Fruit fly (Drosophila melanogaster) whole organism, embryonic: ENCODE results near the gene Cont.

Source experiments
- Abd-B ChIP-seq: fragments of 200-800 bp; sonication (Bioruptor generic); optimal IDR thresholded peaks from 2 replicates; lab custom pipeline; 2018; ENCODE audit warnings: missing biosample characterization, mild to moderate bottlenecking, missing genetic modification characterization, moderate library complexity
- CG10209 ChIP-seq: fragments of 200-800 bp; sonication (Bioruptor generic); optimal IDR thresholded peaks from 3 replicates; lab custom pipeline; 2017; ENCODE audit warnings: missing biosample characterization, mild to moderate bottlenecking, missing genetic modification characterization, missing genetic modification reagents
- CG1024 ChIP-seq: fragments of 200-800 bp; sonication (Bioruptor generic); IDR thresholded peaks from 2 replicates; pipeline ENCODE4 v1.3.6; 2022; ENCODE audit warnings: missing biosample characterization, missing genetic modification characterization
- CG10654 ChIP-seq: fragments of 200-800 bp; sonication (Bioruptor generic); optimal IDR thresholded peaks from 2 replicates; lab custom pipeline; 2016; ENCODE audit warnings: missing biosample characterization, missing genetic modification characterization
- CG1233 ChIP-seq: fragments of 200-800 bp; sonication (Bioruptor generic); optimal IDR thresholded peaks from 4 replicates; lab custom pipeline; 2018; ENCODE audit warnings: missing biosample characterization, mild to moderate bottlenecking, missing genetic modification characterization
- CG12659 ChIP-seq: fragments of 200-800 bp; sonication (Bioruptor generic); optimal IDR thresholded peaks from 3 replicates; lab custom pipeline; 2017; ENCODE audit warnings: mild to moderate bottlenecking, missing biosample characterization, missing genetic modification reagents, missing genetic modification characterization
- CG13775 ChIP-seq: fragments of 200-800 bp; sonication (Bioruptor generic); optimal IDR thresholded peaks from 3 replicates; lab custom pipeline; 2017; ENCODE audit warnings: missing biosample characterization, mild to moderate bottlenecking, missing genetic modification characterization
- CG14710 ChIP-seq: fragments of 200-800 bp; sonication (Bioruptor generic); optimal IDR thresholded peaks from 3 replicates; lab custom pipeline; 2019; ENCODE audit warnings: missing biosample characterization, mild to moderate bottlenecking, missing genetic modification characterization, moderate library complexity
- CG15073 ChIP-seq: fragments of 200-800 bp; sonication (Bioruptor generic); optimal IDR thresholded peaks from 2 replicates; lab custom pipeline; 2016; ENCODE audit warnings: missing biosample characterization, missing genetic modification characterization
- CG15601 ChIP-seq: fragments of 200-800 bp; sonication (Bioruptor generic); optimal IDR thresholded peaks from 3 replicates; lab custom pipeline; 2019; ENCODE audit warnings: missing biosample characterization, mild to moderate bottlenecking, missing genetic modification characterization, moderate library complexity
- CG17802 ChIP-seq: fragments of 200-800 bp; sonication (Bioruptor generic); optimal IDR thresholded peaks from 2 replicates; lab custom pipeline; 2018; ENCODE audit warnings: missing biosample characterization, mild to moderate bottlenecking, missing genetic modification characterization, moderate library complexity
- CG18764 ChIP-seq: fragments of 200-800 bp; sonication (Bioruptor generic); optimal IDR thresholded peaks from 3 replicates; lab custom pipeline; 2016; ENCODE audit warnings: missing biosample characterization, missing genetic modification characterization
- CG2120 ChIP-seq: fragments of 200-800 bp; sonication (Bioruptor generic); optimal IDR thresholded peaks from 3 replicates; lab custom pipeline; 2016; ENCODE audit warnings: missing biosample characterization, missing genetic modification characterization
- CG31388 ChIP-seq: fragments of 200-800 bp; sonication (Bioruptor generic); optimal IDR thresholded peaks from 2 replicates; lab custom pipeline; 2016; ENCODE audit warnings: missing biosample characterization, missing genetic modification characterization
- CG31441 ChIP-seq: fragments of 200-800 bp; sonication (Bioruptor generic); IDR thresholded peaks from 2 replicates; pipeline ENCODE4 v1.3.6; 2022; ENCODE audit warnings: missing biosample characterization, missing genetic modification characterization
- CG4617 ChIP-seq: fragments of 200-800 bp; sonication (Bioruptor generic); optimal IDR thresholded peaks from 3 replicates; lab custom pipeline; 2016; ENCODE audit warnings: missing biosample characterization, missing genetic modification characterization, borderline replicate concordance
- CG4820 ChIP-seq: fragments of 200-800 bp; sonication (Bioruptor generic); optimal IDR thresholded peaks from 3 replicates; lab custom pipeline; 2016; ENCODE audit warnings: missing biosample characterization, missing genetic modification characterization
- CG6854 ChIP-seq: fragments of 200-800 bp; sonication (Bioruptor generic); optimal IDR thresholded peaks from 3 replicates; lab custom pipeline; 2017; ENCODE audit warnings: missing biosample characterization, mild to moderate bottlenecking, missing genetic modification characterization
- CG7357 ChIP-seq: fragments of 200-800 bp; sonication (Bioruptor generic); IDR thresholded peaks from 3 replicates; pipeline ENCODE4 v1.3.6; 2022; ENCODE audit warnings: missing biosample characterization, missing genetic modification characterization
- CG9727 ChIP-seq: fragments of 200-800 bp; sonication (Bioruptor generic); optimal IDR thresholded peaks from 3 replicates; lab custom pipeline; 2017; ENCODE audit warnings: missing biosample characterization, mild to moderate bottlenecking, missing genetic modification characterization
- CG9817 ChIP-seq: fragments of 200-800 bp; sonication (Bioruptor generic); optimal IDR thresholded peaks from 2 replicates; lab custom pipeline; 2018; ENCODE audit warnings: missing biosample characterization, mild to moderate bottlenecking, missing genetic modification characterization, moderate library complexity
- Dll ChIP-seq: fragments of 200-800 bp; sonication (Bioruptor generic); IDR thresholded peaks from 4 replicates; pipeline ENCODE4 v1.3.6; 2022; ENCODE audit warnings: missing biosample characterization, missing genetic modification characterization; ENCODE audit not compliant: partially characterized antibody
- Elba2 ChIP-seq: fragments of 200-800 bp; sonication (Bioruptor generic); optimal IDR thresholded peaks from 3 replicates; lab custom pipeline; 2016; ENCODE audit warnings: missing biosample characterization, missing genetic modification characterization
- Ets65A ChIP-seq: fragments of 200-800 bp; sonication (Bioruptor generic); peaks from one replicate; lab custom pipeline; 2016; ENCODE audit warnings: missing biosample characterization, missing genetic modification characterization
- Jarid2 ChIP-seq: fragments of 200-800 bp; sonication (Bioruptor generic); optimal IDR thresholded peaks from 3 replicates; lab custom pipeline; 2017; ENCODE audit warnings: mild to moderate bottlenecking, missing biosample characterization, missing genetic modification reagents, missing genetic modification characterization
- NFAT ChIP-seq: fragments of 200-800 bp; sonication (Bioruptor generic); IDR thresholded peaks from 2 replicates; pipeline ENCODE4 v1.3.6; 2022; ENCODE audit warnings: missing biosample characterization, missing genetic modification characterization
- Optix ChIP-seq: fragments of 200-800 bp; sonication (Bioruptor generic); IDR thresholded peaks from 3 replicates; pipeline ENCODE4 v1.3.6; 2022; ENCODE audit warnings: missing biosample characterization, missing genetic modification characterization
- Sin3A ChIP-seq: fragments of >200 bp; optimal IDR thresholded peaks from 2 replicates; lab custom pipeline; 2018
- Sox100B ChIP-seq: fragments of 200-800 bp; sonication (Bioruptor generic); optimal IDR thresholded peaks from 3 replicates; lab custom pipeline; 2018; ENCODE audit warnings: missing biosample characterization, mild to moderate bottlenecking, missing genetic modification characterization
- Ssrp ChIP-seq: fragments of 200-800 bp; sonication (Bioruptor generic); optimal IDR thresholded peaks from 2 replicates; lab custom pipeline; 2018; ENCODE audit warnings: missing biosample characterization, mild to moderate bottlenecking, missing genetic modification characterization, moderate library complexity
- Xbp1 ChIP-seq: fragments of 200-800 bp; sonication (Bioruptor generic); optimal IDR thresholded peaks from 3 replicates; lab custom pipeline; 2016; ENCODE audit warnings: missing biosample characterization, mild to moderate bottlenecking, missing genetic modification characterization
- cg ChIP-seq: fragments of 200-800 bp; sonication (Bioruptor generic); optimal IDR thresholded peaks from 3 replicates; lab custom pipeline; 2019; ENCODE audit warnings: missing biosample characterization, mild to moderate bottlenecking, missing genetic modification characterization, moderate library complexity
- dm ChIP-seq: fragments of 200-800 bp; sonication (Bioruptor generic); optimal IDR thresholded peaks from 3 replicates; lab custom pipeline; 2016; ENCODE audit warnings: missing biosample characterization, missing genetic modification characterization
- emc ChIP-seq: fragments of 200-800 bp; sonication (Bioruptor generic); optimal IDR thresholded peaks from 2 replicates; lab custom pipeline; 2016; ENCODE audit warnings: missing biosample characterization, missing genetic modification characterization
- fd3F ChIP-seq: fragments of 200-800 bp; sonication (Bioruptor generic); optimal IDR thresholded peaks from 2 replicates; lab custom pipeline; 2018; ENCODE audit warnings: missing biosample characterization, mild to moderate bottlenecking, missing genetic modification characterization, moderate library complexity
- gem ChIP-seq: fragments of 200-800 bp; sonication (Bioruptor generic); optimal IDR thresholded peaks from 2 replicates; lab custom pipeline; 2019; ENCODE audit warnings: missing biosample characterization, mild to moderate bottlenecking, missing genetic modification characterization, moderate library complexity
- h ChIP-seq: fragments of >200 bp; optimal IDR thresholded peaks from 2 replicates; lab custom pipeline; 2017
- ind ChIP-seq: fragments of 200-800 bp; sonication (Bioruptor generic); optimal IDR thresholded peaks from 3 replicates; lab custom pipeline; 2016; ENCODE audit warnings: missing biosample characterization, missing genetic modification characterization
- insv ChIP-seq, 2 experiments: fragments of 200-800 bp; sonication (Bioruptor generic); optimal IDR thresholded peaks; 3 replicates each; lab custom pipeline; 2016 to 2018; ENCODE audit warnings: missing biosample characterization in 2 of 2, missing genetic modification characterization in 2 of 2
- jing ChIP-seq: fragments of 200-800 bp; sonication (Bioruptor generic); optimal IDR thresholded peaks from 2 replicates; lab custom pipeline; 2018; ENCODE audit warnings: missing biosample characterization, mild to moderate bottlenecking, missing genetic modification characterization
- phol ChIP-seq: fragments of 200-800 bp; sonication (Bioruptor generic); optimal IDR thresholded peaks from 3 replicates; lab custom pipeline; 2018; ENCODE audit warnings: missing biosample characterization, mild to moderate bottlenecking, missing genetic modification characterization, moderate library complexity
- prd ChIP-seq, 3 experiments: fragments of >200 bp in 2 of 3; fragments of 200-800 bp in 1 of 3; sonication (Bioruptor generic) in 1 of 3; optimal IDR thresholded peaks in 2 of 3; IDR thresholded peaks in 1 of 3; 2 replicates in 2 of 3; 3 replicates in 1 of 3; pipeline versions ENCODE4 v1.3.6 to Lab custom; 2017 to 2022; ENCODE audit warnings: missing biosample characterization in 1 of 3, missing genetic modification characterization in 1 of 3
- slbo ChIP-seq: fragments of 200-800 bp; sonication (Bioruptor generic); IDR thresholded peaks from 2 replicates; pipeline ENCODE4 v1.3.6; 2022; ENCODE audit warnings: missing biosample characterization, missing genetic modification characterization
- ssp ChIP-seq: fragments of 200-800 bp; sonication (Bioruptor generic); IDR thresholded peaks from 2 replicates; pipeline ENCODE4 v1.3.6; 2022; ENCODE audit warnings: missing biosample characterization, missing genetic modification characterization
- tin ChIP-seq: fragments of 200-800 bp; sonication (Bioruptor generic); optimal IDR thresholded peaks from 3 replicates; lab custom pipeline; 2016; ENCODE audit warnings: missing biosample characterization, missing genetic modification characterization
- tna ChIP-seq: fragments of 200-800 bp; sonication (Bioruptor generic); IDR thresholded peaks from 2 replicates; pipeline ENCODE4 v1.3.6; 2022; ENCODE audit warnings: missing biosample characterization, missing genetic modification characterization; ENCODE audit not compliant: partially characterized antibody
- unc-4 ChIP-seq: fragments of 200-800 bp; sonication (Bioruptor generic); IDR thresholded peaks from 2 replicates; pipeline ENCODE4 v1.3.6; 2022; ENCODE audit warnings: missing biosample characterization, missing genetic modification characterization; ENCODE audit not compliant: partially characterized antibody
- vfl ChIP-seq: fragments of 200-800 bp; sonication (Bioruptor generic); optimal IDR thresholded peaks from 2 replicates; lab custom pipeline; 2016; ENCODE audit warnings: missing biosample characterization, missing genetic modification characterization
- zf30C ChIP-seq: fragments of 200-800 bp; sonication (Bioruptor generic); optimal IDR thresholded peaks from 3 replicates; lab custom pipeline; 2018; ENCODE audit warnings: missing biosample characterization, mild to moderate bottlenecking, missing genetic modification characterization

The Cont gene

dm6 chr3R:4399810-4400496, 18.8 kb downstream of the Cont start (continued):
- TF ChIP-seq cg (GFP tag; lab: Kevin White, UChicago), result no peak
- no peak for TF ChIP-seq Elba2 (GFP tag; lab: Kevin White, UChicago)
- TF ChIP-seq CG1024 (GFP tag; lab: Robert Waterston, UW), result peak; percentile 96
- TF ChIP-seq CG18764 (GFP tag; lab: Kevin White, UChicago), result peak; percentile 64
- TF ChIP-seq Xbp1 (GFP tag; lab: Kevin White, UChicago), result peak; percentile 34
- TF ChIP-seq ssp, result peak; percentile 98
- peak; percentile 18 for TF ChIP-seq ind (GFP tag; lab: Kevin White, UChicago)
- TF ChIP-seq CG9817 (tag; lab: Kevin White, UChicago), result peak; percentile 5
- peak; percentile 12 for TF ChIP-seq CG15601 (tag; lab: Kevin White, UChicago)
- peak; percentile 61 for TF ChIP-seq slbo
- TF ChIP-seq h (lab: Kevin White, UChicago), result no peak
- no peak for TF ChIP-seq emc
- peak; percentile 55; the same call in 1 of the 2 replicates for TF ChIP-seq CG31441 (GFP tag; lab: Robert Waterston, UW)
- peak; percentile 4 for TF ChIP-seq Sin3A
- TF ChIP-seq prd (optimal IDR thresholded peaks at IDR 0.05; lab: Kevin White, UChicago), result no peak
- TF ChIP-seq prd (GFP tag; IDR thresholded peaks at IDR 0.05; lab: Robert Waterston, UW), result peak; percentile 48; the same call in 2 of the 3 replicates
- peak; percentile 98 for TF ChIP-seq CG17802 (tag; lab: Kevin White, UChicago)
- TF ChIP-seq CG14710 (tag; lab: Kevin White, UChicago), result peak; percentile 73
- no peak for TF ChIP-seq CG1233 (GFP tag; lab: Kevin White, UChicago)
- TF ChIP-seq CG4617 (GFP tag; lab: Kevin White, UChicago), result peak; percentile 40
- TF ChIP-seq CG7357 (GFP tag; lab: Robert Waterston, UW), result peak; percentile 96
- TF ChIP-seq vfl, result no peak
- peak; percentile 4 for TF ChIP-seq dm
- peak; percentile 41 for TF ChIP-seq gem
- TF ChIP-seq Abd-B (GFP tag; lab: Kevin White, UChicago), result peak; percentile 60
- peak; percentile 35 for TF ChIP-seq Ssrp (tag; lab: Kevin White, UChicago)
- no peak for TF ChIP-seq Jarid2 (GFP tag; lab: Kevin White, UChicago)
- no peak for TF ChIP-seq insv (GFP tag; optimal IDR thresholded peaks at IDR 0.05; lab: Kevin White, UChicago)
- TF ChIP-seq tna (GFP tag; lab: Robert Waterston, UW), result no peak
- 0 out of 4 replicates have a peak, but pooled peaks have one; percentile 12 for TF ChIP-seq Dll (GFP tag; lab: Robert Waterston, UW)
- no peak for TF ChIP-seq fd3F (GFP tag; lab: Kevin White, UChicago)
- TF ChIP-seq CG6854 (GFP tag; lab: Kevin White, UChicago), result no peak
- peak; percentile 18 for TF ChIP-seq CG10209 (GFP tag; lab: Kevin White, UChicago)
- no peak for TF ChIP-seq CG15073
- peak; percentile 29 for TF ChIP-seq Sox100B (GFP tag; lab: Kevin White, UChicago)
- TF ChIP-seq zf30C (GFP tag; lab: Kevin White, UChicago), result no peak
- no peak for TF ChIP-seq jing (GFP tag; lab: Kevin White, UChicago)
- TF ChIP-seq CG31388 (GFP tag; lab: Kevin White, UChicago), result no peak
- peak; percentile 63 for TF ChIP-seq CG13775 (GFP tag; lab: Kevin White, UChicago)
- peak; percentile 26 for TF ChIP-seq CG2120 (GFP tag; lab: Kevin White, UChicago)
- TF ChIP-seq Ets65A, result peak; percentile 75
- peak; percentile 19 for TF ChIP-seq tin (GFP tag; lab: Kevin White, UChicago)
- peak; percentile 52 for TF ChIP-seq CG12659 (GFP tag; lab: Kevin White, UChicago)
- TF ChIP-seq NFAT, result peak; percentile 57; the same call in 1 of the 2 replicates
- TF ChIP-seq CG4820, result no peak
- no peak for TF ChIP-seq CG10654
- peak; percentile 64 for TF ChIP-seq phol (tag; lab: Kevin White, UChicago)
- TF ChIP-seq CG9727, result peak; percentile 31
- TF ChIP-seq unc-4, result peak; percentile 24; the same call in 1 of the 2 replicates
- TF ChIP-seq Optix (GFP tag; lab: Robert Waterston, UW), result no peak
